Worm (Caenorhabditis elegans) whole organism, L1 larva: ENCODE results near the gene F13D12.3.

ENCODE experiments used
- C04F5.9 ChIP-seq: sonication (generic microtip); optimal IDR thresholded peaks from 2 replicates; lab custom pipeline; 2016; ENCODE audit warnings: missing genetic modification characterization, missing compliant biosample characterization
- C34B4.2 ChIP-seq: sonication (generic microtip); optimal IDR thresholded peaks from 2 replicates; lab custom pipeline; 2017; ENCODE audit warnings: mild to moderate bottlenecking, missing genetic modification characterization, missing compliant biosample characterization
- F16B12.6 ChIP-seq: fragments of 150-350 bp; optimal IDR thresholded peaks from 2 replicates; lab custom pipeline; 2014; ENCODE audit warnings: missing biosample characterization, missing genetic modification characterization
- Y116A8C.19 ChIP-seq: sonication (generic microtip); optimal IDR thresholded peaks from 2 replicates; lab custom pipeline; 2016; ENCODE audit warnings: missing compliant biosample characterization, missing genetic modification characterization, borderline replicate concordance
- aha-1 ChIP-seq: fragments of 150-350 bp; optimal IDR thresholded peaks from 2 replicates; lab custom pipeline; 2014; ENCODE audit warnings: missing biosample characterization, missing genetic modification characterization
- alr-1 ChIP-seq: fragments of 200-800 bp; sonication (Bioruptor generic); optimal IDR thresholded peaks from 2 replicates; lab custom pipeline; 2018; ENCODE audit warnings: borderline replicate concordance, mild to moderate bottlenecking, missing genetic modification characterization, missing compliant biosample characterization
- ama-1 ChIP-seq: fragments of 150-350 bp; optimal IDR thresholded peaks from 2 replicates; lab custom pipeline; 2014
- ceh-63 ChIP-seq: fragments of 200-800 bp; sonication (Bioruptor generic); optimal IDR thresholded peaks from 2 replicates; lab custom pipeline; 2018; ENCODE audit warnings: mild to moderate bottlenecking, missing genetic modification characterization, missing compliant biosample characterization
- ceh-8 ChIP-seq: fragments of 200-800 bp; sonication (Bioruptor generic); optimal IDR thresholded peaks from 2 replicates; lab custom pipeline; 2018; ENCODE audit warnings: mild to moderate bottlenecking, missing genetic modification characterization, moderate library complexity, missing compliant biosample characterization
- ceh-82 ChIP-seq, 3 experiments: fragments of 150-350 bp in 1 of 3; sonication (generic microtip) in 2 of 3; optimal IDR thresholded peaks; 2 replicates each; lab custom pipeline; 2014 to 2017; ENCODE audit warnings: missing biosample characterization in 3 of 3, missing genetic modification characterization in 3 of 3
- ceh-88 ChIP-seq: fragments of 200-800 bp; sonication (Bioruptor generic); IDR thresholded peaks from 2 replicates; pipeline ENCODE4 v1.3.6; 2022; ENCODE audit warnings: missing genetic modification characterization, missing compliant biosample characterization
- dpl-1 ChIP-seq, 3 experiments: fragments of 150-350 bp in 2 of 3; sonication (generic microtip) in 1 of 3; optimal IDR thresholded peaks; 2 replicates each; lab custom pipeline; 2014 to 2017; ENCODE audit warnings: missing biosample characterization in 3 of 3, missing genetic modification characterization in 3 of 3, missing genetic modification reagents in 3 of 3
- efl-1 ChIP-seq, 4 experiments: fragments of 150-350 bp; optimal IDR thresholded peaks in 3 of 4; peaks in 1 of 4; 1 replicate in 1 of 4; 2 replicates in 3 of 4; lab custom pipeline; 2014; ENCODE audit warnings: missing biosample characterization in 2 of 4, missing genetic modification characterization in 2 of 4, missing genetic modification reagents in 2 of 4
- egl-13 ChIP-seq: sonication (generic microtip); optimal IDR thresholded peaks from 2 replicates; lab custom pipeline; 2016; ENCODE audit warnings: missing genotype, missing genetic modification reagents, missing genetic modification characterization, missing compliant biosample characterization
- egl-27 ChIP-seq, 2 experiments: fragments of 150-350 bp in 1 of 2; sonication (generic microtip); optimal IDR thresholded peaks; 3 replicates each; lab custom pipeline; 2017 to 2018; ENCODE audit warnings: missing biosample characterization in 2 of 2, missing genetic modification characterization in 2 of 2, missing genetic modification reagents in 2 of 2
- elt-2 ChIP-seq: sonication (generic microtip); optimal IDR thresholded peaks from 2 replicates; lab custom pipeline; 2016; ENCODE audit warnings: missing genetic modification characterization, mild to moderate bottlenecking, inconsistent platforms, missing compliant biosample characterization, missing genetic modification reagents
- elt-3 ChIP-seq, 6 experiments: fragments of 150-350 bp in 1 of 6; sonication (generic microtip); optimal IDR thresholded peaks; 2 replicates each; lab custom pipeline; 2017 to 2018; ENCODE audit warnings: missing biosample characterization in 6 of 6, missing genetic modification characterization in 6 of 6, inconsistent platforms in 1 of 6
- fkh-8 ChIP-seq: sonication (generic microtip); optimal IDR thresholded peaks from 2 replicates; lab custom pipeline; 2016; ENCODE audit warnings: mild to moderate bottlenecking, missing genetic modification characterization, missing compliant biosample characterization
- fos-1 ChIP-seq: fragments of 150-350 bp; optimal IDR thresholded peaks from 2 replicates; lab custom pipeline; 2014; ENCODE audit warnings: missing biosample characterization, missing genetic modification characterization
- irx-1 ChIP-seq: sonication (generic microtip); optimal IDR thresholded peaks from 2 replicates; lab custom pipeline; 2016; ENCODE audit warnings: missing genetic modification characterization, missing compliant biosample characterization
- isw-1 ChIP-seq: fragments of 200-800 bp; sonication (Bioruptor generic); IDR thresholded peaks from 2 replicates; pipeline ENCODE4 v1.3.6; 2022; ENCODE audit warnings: missing genetic modification characterization, missing compliant biosample characterization
- jun-1 ChIP-seq: fragments of 150-350 bp; optimal IDR thresholded peaks from 2 replicates; lab custom pipeline; 2014; ENCODE audit warnings: missing biosample characterization, missing genetic modification reagents, missing genetic modification characterization
- lin-13 ChIP-seq: fragments of 150-350 bp; optimal IDR thresholded peaks from 2 replicates; lab custom pipeline; 2014; ENCODE audit warnings: missing biosample characterization, missing genetic modification reagents, missing genetic modification characterization
- lin-14 ChIP-seq: fragments of 200-800 bp; sonication (Bioruptor generic); optimal IDR thresholded peaks from 2 replicates; lab custom pipeline; 2018; ENCODE audit warnings: mild to moderate bottlenecking, missing genetic modification characterization, moderate library complexity, missing compliant biosample characterization
- lin-15B ChIP-seq: fragments of 150-350 bp; sonication (generic microtip); optimal IDR thresholded peaks from 3 replicates; lab custom pipeline; 2014; ENCODE audit warnings: missing biosample characterization, missing genetic modification characterization
- mab-9 ChIP-seq: fragments of 200-800 bp; sonication (Bioruptor generic); IDR thresholded peaks from 2 replicates; pipeline ENCODE4 v1.3.6; 2022; ENCODE audit warnings: missing genetic modification reagents, missing genetic modification characterization, missing compliant biosample characterization
- mdl-1 ChIP-seq, 2 experiments: fragments of 150-350 bp; optimal IDR thresholded peaks; 2 replicates each; lab custom pipeline; 2014 to 2017; ENCODE audit warnings: missing biosample characterization in 2 of 2, missing genetic modification characterization in 2 of 2, inconsistent platforms in 1 of 2
- mef-2 ChIP-seq: fragments of 150-350 bp; optimal IDR thresholded peaks from 2 replicates; lab custom pipeline; 2014; ENCODE audit warnings: missing biosample characterization, missing genetic modification characterization
- mep-1 ChIP-seq: fragments of 150-350 bp; optimal IDR thresholded peaks from 2 replicates; lab custom pipeline; 2014; ENCODE audit warnings: missing biosample characterization, missing genetic modification characterization
- nhr-11 ChIP-seq: fragments of 150-350 bp; optimal IDR thresholded peaks from 2 replicates; lab custom pipeline; 2014; ENCODE audit warnings: missing biosample characterization, missing genetic modification characterization
- nhr-19 ChIP-seq: fragments of 200-800 bp; sonication (Bioruptor generic); conservative IDR thresholded peaks from 2 replicates; pipeline ENCODE4 v1.3.6; 2022; ENCODE audit warnings: missing genetic modification characterization, missing compliant biosample characterization
- nhr-20 ChIP-seq: sonication (generic microtip); optimal IDR thresholded peaks from 2 replicates; lab custom pipeline; 2016; ENCODE audit warnings: mild to moderate bottlenecking, missing genetic modification characterization, missing compliant biosample characterization
- nhr-47 ChIP-seq: sonication (generic microtip); optimal IDR thresholded peaks from 2 replicates; lab custom pipeline; 2016; ENCODE audit warnings: mild to moderate bottlenecking, missing genetic modification characterization, moderate library complexity, missing compliant biosample characterization
- nhr-71 ChIP-seq: sonication (generic microtip); optimal IDR thresholded peaks from 2 replicates; lab custom pipeline; 2016; ENCODE audit warnings: mild to moderate bottlenecking, missing genetic modification characterization, moderate library complexity, missing compliant biosample characterization
- nhr-77 ChIP-seq: fragments of 150-350 bp; optimal IDR thresholded peaks from 2 replicates; lab custom pipeline; 2014; ENCODE audit warnings: missing biosample characterization, missing genetic modification characterization
- nhr-85 ChIP-seq: sonication (generic microtip); peaks from one replicate; lab custom pipeline; 2016; ENCODE audit warnings: missing genetic modification characterization, inconsistent platforms, missing compliant biosample characterization
- pax-3 ChIP-seq: fragments of 200-800 bp; sonication (Bioruptor generic); optimal IDR thresholded peaks from 2 replicates; lab custom pipeline; 2018; ENCODE audit warnings: mild to moderate bottlenecking, missing genetic modification characterization, moderate library complexity, missing compliant biosample characterization
- pqm-1 ChIP-seq: sonication (generic microtip); optimal IDR thresholded peaks from 3 replicates; lab custom pipeline; 2017; ENCODE audit warnings: missing biosample characterization, missing genetic modification characterization
- rnt-1 ChIP-seq: sonication (generic microtip); optimal IDR thresholded peaks from 2 replicates; lab custom pipeline; 2016; ENCODE audit warnings: mild to moderate bottlenecking, missing genetic modification characterization, moderate library complexity, missing compliant biosample characterization
- skn-1 ChIP-seq: fragments of 150-350 bp; optimal IDR thresholded peaks from 2 replicates; lab custom pipeline; 2014; ENCODE audit warnings: missing biosample characterization, missing genetic modification characterization
- snu-23 ChIP-seq: sonication (generic microtip); optimal IDR thresholded peaks from 2 replicates; lab custom pipeline; 2016; ENCODE audit warnings: missing genetic modification characterization, missing compliant biosample characterization
- sup-37 ChIP-seq: fragments of 200-800 bp; sonication (Bioruptor generic); optimal IDR thresholded peaks from 2 replicates; lab custom pipeline; 2018; ENCODE audit warnings: mild to moderate bottlenecking, missing genetic modification characterization, missing compliant biosample characterization
- swsn-7 ChIP-seq: sonication (generic microtip); optimal IDR thresholded peaks from 2 replicates; lab custom pipeline; 2016; ENCODE audit warnings: missing genetic modification characterization, missing compliant biosample characterization
- unc-86 ChIP-seq: sonication (generic microtip); optimal IDR thresholded peaks from 2 replicates; lab custom pipeline; 2016; ENCODE audit warnings: missing genetic modification characterization, missing compliant biosample characterization
- zip-4 ChIP-seq: fragments of 200-800 bp; sonication (Bioruptor generic); optimal IDR thresholded peaks from 2 replicates; lab custom pipeline; 2018; ENCODE audit warnings: mild to moderate bottlenecking, missing genetic modification characterization, moderate library complexity, missing compliant biosample characterization
- ztf-4 ChIP-seq: fragments of 150-350 bp; optimal IDR thresholded peaks from 2 replicates; lab custom pipeline; 2014; ENCODE audit warnings: missing biosample characterization, missing genetic modification characterization

The F13D12.3 gene

DNA sequence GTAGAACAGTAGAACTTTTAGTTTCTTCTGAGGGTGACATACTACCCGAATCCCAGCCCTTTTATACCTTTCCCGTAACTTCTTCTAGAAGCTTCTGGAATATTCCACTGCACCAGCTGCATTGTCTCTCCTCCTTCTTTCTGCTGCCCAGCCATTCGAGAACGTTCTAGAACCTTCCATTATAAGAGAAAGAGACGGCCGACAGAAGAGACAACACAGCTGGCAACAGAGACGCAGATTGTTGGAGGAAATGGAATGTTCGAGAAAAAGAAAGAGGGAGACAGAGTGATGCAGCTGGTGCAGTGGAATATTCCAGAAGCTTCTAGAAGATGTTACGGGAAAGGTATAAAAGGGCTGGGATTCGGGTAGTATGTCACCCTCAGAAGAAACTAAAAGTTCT, 39.1 kb downstream of the F13D12.3 start, which contains the start of the genes F44E5.4 and F44E5.5 (continued):
- peak; percentile 92 for TF ChIP-seq snu-23 (GFP tag; lab: Kevin White, UChicago)
- peak; percentile 88 for TF ChIP-seq rnt-1 (tag; lab: Kevin White, UChicago)
- TF ChIP-seq elt-3 (tag; optimal IDR thresholded peaks at IDR 0.05; lab: Kevin White, UChicago): peak in 2 of 6 experiments; percentile 63 to 86
- peak; percentile 54 for TF ChIP-seq elt-2 (tag; lab: Kevin White, UChicago)
- TF ChIP-seq ceh-63 (GFP tag; lab: Kevin White, UChicago): peak; percentile 75
- TF ChIP-seq isw-1 (GFP tag; lab: Robert Waterston, UW): peak; percentile 94
- peak; percentile 100 for TF ChIP-seq mab-9 (GFP tag; lab: Robert Waterston, UW)
- peak in 1 of 2 experiments; percentile 25 for TF ChIP-seq egl-27 (tag; optimal IDR thresholded peaks at IDR 0.05; lab: Kevin White, UChicago)
- peak; percentile 63 for TF ChIP-seq fos-1
- peak; percentile 67 for TF ChIP-seq nhr-77 (tag; lab: Kevin White, UChicago)
- peak; percentile 57 to 62 (median 62) for TF ChIP-seq dpl-1 (GFP tag; optimal IDR thresholded peaks at IDR 0.05; lab: Kevin White, UChicago)
- peak; percentile 36 for TF ChIP-seq C04F5.9 (tag; lab: Kevin White, UChicago)
- peak; percentile 65 to 81 (median 69) for TF ChIP-seq ceh-82 (tag; optimal IDR thresholded peaks at IDR 0.05; lab: Kevin White, UChicago)
- TF ChIP-seq lin-13 (GFP tag; lab: Kevin White, UChicago): peak; percentile 87
- TF ChIP-seq aha-1: peak; percentile 76
- peak; percentile 90 for TF ChIP-seq jun-1
- TF ChIP-seq mdl-1 (tag; optimal IDR thresholded peaks at IDR 0.05; lab: Kevin White, UChicago): peak in 1 of 2 experiments; percentile 61
- peak; percentile 77 for TF ChIP-seq ztf-4
- TF ChIP-seq sup-37: peak; percentile 77
- peak; percentile 86 for TF ChIP-seq C34B4.2 (tag; lab: Kevin White, UChicago)

DNA sequence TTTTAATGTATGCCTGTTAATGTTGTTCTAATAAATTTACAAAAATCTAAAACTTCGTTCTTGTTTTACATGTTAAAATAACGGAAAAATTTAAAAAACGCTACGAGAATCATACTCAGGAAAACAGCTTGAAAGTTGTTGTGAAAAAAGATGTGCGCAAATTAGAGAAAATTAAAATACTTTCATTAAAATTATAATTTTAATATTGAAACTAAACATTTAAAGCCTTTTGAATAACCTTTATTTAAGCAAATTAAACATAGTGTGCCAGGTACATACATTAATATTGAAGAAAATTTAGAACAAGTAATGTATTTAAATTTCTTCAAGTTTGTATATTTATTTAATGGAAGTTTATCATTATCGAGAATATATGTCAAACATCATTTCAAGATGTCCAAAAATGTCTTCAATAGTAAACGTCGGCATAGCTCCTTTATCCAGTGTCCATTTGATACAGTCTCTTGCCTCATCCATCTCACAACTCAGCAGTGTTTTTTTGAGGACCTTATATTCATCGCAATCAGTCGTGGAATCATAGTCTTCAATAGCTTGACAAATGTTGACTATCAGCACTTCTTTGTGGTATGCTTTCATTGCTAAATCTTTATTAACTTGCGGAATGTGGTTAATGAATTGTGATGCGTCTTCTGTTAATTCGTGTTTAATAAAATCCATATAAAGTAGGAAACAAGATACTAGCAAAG, 41.8 kb downstream of the F13D12.3 start:
- peak; percentile 98 for TF ChIP-seq ama-1 (lab: Kevin White, UChicago)
- TF ChIP-seq dpl-1 (GFP tag; optimal IDR thresholded peaks at IDR 0.05; lab: Kevin White, UChicago): peak in 2 of 3 experiments; percentile 29 to 46
- peak; percentile 31 for TF ChIP-seq pax-3 (tag; lab: Kevin White, UChicago)
- TF ChIP-seq lin-13 (GFP tag; lab: Kevin White, UChicago): peak; percentile 44
- TF ChIP-seq Y116A8C.19 (tag; lab: Kevin White, UChicago): no peak
- no peak for TF ChIP-seq C34B4.2 (tag; lab: Kevin White, UChicago)
- no peak for TF ChIP-seq lin-15B (tag; lab: Kevin White, UChicago)
- no peak for TF ChIP-seq pqm-1 (tag; lab: Kevin White, UChicago)
- no peak for TF ChIP-seq nhr-77 (tag; lab: Kevin White, UChicago)
- TF ChIP-seq F16B12.6: peak; percentile 10
- no peak for TF ChIP-seq alr-1
- peak; percentile 96 for TF ChIP-seq skn-1 (tag; lab: Kevin White, UChicago)
- peak in 1 of 6 experiments; percentile 65 for TF ChIP-seq elt-3 (tag; optimal IDR thresholded peaks at IDR 0.05; lab: Kevin White, UChicago)
- TF ChIP-seq ceh-82 (tag; optimal IDR thresholded peaks at IDR 0.05; lab: Kevin White, UChicago): no peak
- TF ChIP-seq mef-2 (tag; lab: Kevin White, UChicago): peak; percentile 56
- TF ChIP-seq fos-1: no peak
- no peak for TF ChIP-seq ceh-63 (GFP tag; lab: Kevin White, UChicago)
- TF ChIP-seq ceh-8 (GFP tag; lab: Kevin White, UChicago): peak; percentile 23
- TF ChIP-seq nhr-71 (tag; lab: Kevin White, UChicago): peak; percentile 66
- peak; percentile 41 for TF ChIP-seq nhr-19 (GFP tag; lab: Robert Waterston, UW)
- TF ChIP-seq unc-86 (tag; lab: Kevin White, UChicago): peak; percentile 21
- peak; percentile 52; the same call in 1 of the 2 replicates for TF ChIP-seq ceh-88 (GFP tag; lab: Robert Waterston, UW)
- no peak for TF ChIP-seq nhr-47 (tag; lab: Kevin White, UChicago)
- peak; percentile 31 for TF ChIP-seq swsn-7
- TF ChIP-seq fkh-8: peak; percentile 80
- peak; percentile 8 for TF ChIP-seq elt-2 (tag; lab: Kevin White, UChicago)
- no peak for TF ChIP-seq zip-4 (GFP tag; lab: Kevin White, UChicago)
- TF ChIP-seq irx-1 (tag; lab: Kevin White, UChicago): peak; percentile 15
- TF ChIP-seq nhr-20 (tag; lab: Kevin White, UChicago): peak; percentile 57
- TF ChIP-seq ztf-4: peak; percentile 91
- no peak for TF ChIP-seq efl-1 (optimal IDR thresholded peaks at IDR 0.05; lab: Kevin White, UChicago)
- peak in 1 of 2 experiments; percentile 42 for TF ChIP-seq efl-1 (GFP tag; optimal IDR thresholded peaks at IDR 0.05 in 1 of 2; lab: Kevin White, UChicago)
- no peak for TF ChIP-seq sup-37
- TF ChIP-seq egl-13 (tag; lab: Kevin White, UChicago): peak; percentile 41
- peak; percentile 43 for TF ChIP-seq nhr-85 (tag; lab: Kevin White, UChicago)
- peak; percentile 95 for TF ChIP-seq mep-1 (tag; lab: Kevin White, UChicago)
- no peak for TF ChIP-seq lin-14 (GFP tag; lab: Kevin White, UChicago)
- no peak for TF ChIP-seq nhr-11 (tag; lab: Kevin White, UChicago)
- peak; percentile 14; the same call in 1 of the 2 replicates for TF ChIP-seq isw-1 (GFP tag; lab: Robert Waterston, UW)
- peak; percentile 55 for TF ChIP-seq snu-23 (GFP tag; lab: Kevin White, UChicago)
